Worm (Caenorhabditis elegans) whole organism, L2 larva: ENCODE results near the gene F42A6.2.

ENCODE experiments used
- R02D3.7 ChIP-seq: fragments of 150-350 bp; optimal IDR thresholded peaks from 2 replicates; lab custom pipeline; 2014; ENCODE audit warnings: missing biosample characterization, missing genetic modification characterization
- ZK546.5 ChIP-seq: sonication (generic microtip); optimal IDR thresholded peaks from 2 replicates; lab custom pipeline; 2017; ENCODE audit warnings: missing biosample characterization, missing genetic modification characterization
- ama-1 ChIP-seq: fragments of 150-350 bp; optimal IDR thresholded peaks from 2 replicates; lab custom pipeline; 2018; ENCODE audit warnings: inconsistent platforms
- blmp-1 ChIP-seq: sonication (generic microtip); optimal IDR thresholded peaks from 2 replicates; lab custom pipeline; 2017; ENCODE audit warnings: missing genetic modification characterization, mild to moderate bottlenecking, missing compliant biosample characterization, antibody characterized with exemption, moderate library complexity; ENCODE audit not compliant: insufficient read depth
- ceh-16 ChIP-seq: fragments of 150-350 bp; optimal IDR thresholded peaks from 2 replicates; lab custom pipeline; 2014; ENCODE audit warnings: missing biosample characterization, missing genetic modification characterization
- skn-1 ChIP-seq: sonication (generic microtip); optimal IDR thresholded peaks from 2 replicates; lab custom pipeline; 2017; ENCODE audit warnings: missing biosample characterization, missing genetic modification characterization
- ztf-11 ChIP-seq: sonication (generic microtip); optimal IDR thresholded peaks from 2 replicates; lab custom pipeline; 2017; ENCODE audit warnings: missing biosample characterization, missing genetic modification characterization

ce11 chrIV:3383203-3383602 lies 41.9 kb downstream of the F42A6.2 start:
- TF ChIP-seq skn-1 (tag; lab: Kevin White, UChicago), result no peak
- TF ChIP-seq ztf-11, result no peak
- TF ChIP-seq ama-1 (lab: Kevin White, UChicago), result no peak
- TF ChIP-seq ceh-16 (tag; lab: Kevin White, UChicago), result no peak
- no peak for TF ChIP-seq ZK546.5 (tag; lab: Kevin White, UChicago)
- no peak for TF ChIP-seq R02D3.7 (tag; lab: Kevin White, UChicago)
- no peak for TF ChIP-seq blmp-1 (tag; lab: Kevin White, UChicago)
